Fruit fly (Drosophila melanogaster) whole organism: ENCODE data around the gene Bcs1.

Experiments used
- pan ChIP-seq: fragments of >200 bp; optimal IDR thresholded peaks from 2 replicates; lab custom pipeline; 2017
- psq ChIP-seq: fragments of >200 bp; optimal IDR thresholded peaks from 2 replicates; lab custom pipeline; 2017

DNA sequence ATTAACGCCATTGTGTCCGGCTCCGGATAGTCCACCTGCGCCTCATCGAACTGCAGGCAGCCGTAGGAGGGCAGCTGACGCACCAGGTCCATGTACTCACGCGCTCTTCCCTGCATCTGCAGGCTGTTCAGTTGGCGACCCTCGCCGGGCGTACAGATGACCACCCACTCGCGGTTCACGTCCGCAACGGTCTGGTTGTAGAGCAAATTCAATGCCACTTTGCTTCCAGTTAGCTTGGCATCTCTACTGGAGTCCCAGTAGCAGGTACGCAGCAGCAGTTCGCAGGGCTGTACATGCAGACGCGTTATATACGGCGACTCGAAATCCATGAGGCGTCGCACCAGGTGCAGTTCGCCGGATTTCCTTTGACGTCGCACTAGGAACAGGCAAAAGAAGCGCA, 16.5 kb upstream of the Bcs1 start:
- TF ChIP-seq pan (lab: Kevin White, UChicago) (no peak), psq (lab: Kevin White, UChicago) (no peak)
